Worm (Caenorhabditis elegans) whole organism, young adult: ENCODE measurements around the gene F10E9.3.
"Not testable (repeated sequence)": the region's sequence is repeated elsewhere in the genome, so short reads cannot be mapped to it uniquely, and the experiment has no call there.

Source experiments
- C17E4.6 ChIP-seq: fragments of 200-800 bp; sonication (Bioruptor generic); IDR thresholded peaks from 2 replicates; pipeline ENCODE4 v1.3.6; 2022; ENCODE audit warnings: missing genetic modification reagents, missing genetic modification characterization, missing compliant biosample characterization
- ama-1 ChIP-seq, 3 experiments: fragments of 150-350 bp in 1 of 3; sonication (generic microtip) in 2 of 3; optimal IDR thresholded peaks; 2 replicates each; lab custom pipeline; 2014 to 2018; ENCODE audit warnings: missing biosample characterization in 2 of 3, missing genetic modification characterization in 2 of 3, missing genetic modification reagents in 2 of 3
- cebp-2 ChIP-seq: fragments of 200-800 bp; sonication (Bioruptor generic); IDR thresholded peaks from 2 replicates; pipeline ENCODE4 v1.3.6; 2022; ENCODE audit warnings: missing genetic modification characterization, missing compliant biosample characterization
- him-1 ChIP-seq: sonication (generic microtip); optimal IDR thresholded peaks from 2 replicates; lab custom pipeline; 2016; ENCODE audit warnings: missing genotype, missing genetic modification reagents, missing genetic modification characterization, missing compliant biosample characterization
- lir-1 ChIP-seq: fragments of 200-800 bp; sonication (Bioruptor generic); conservative IDR thresholded peaks from 2 replicates; pipeline ENCODE4 v1.3.6; 2022; ENCODE audit warnings: missing genetic modification reagents, missing genetic modification characterization, missing compliant biosample characterization
- pha-4 ChIP-seq: fragments of 150-350 bp; sonication (generic microtip); optimal IDR thresholded peaks from 2 replicates; lab custom pipeline; 2014; ENCODE audit warnings: missing biosample characterization, missing genetic modification reagents, missing genetic modification characterization
- zfh-2 ChIP-seq: fragments of 200-800 bp; sonication (Bioruptor generic); conservative IDR thresholded peaks from 2 replicates; pipeline ENCODE4 v1.3.6; 2022; ENCODE audit warnings: missing genetic modification reagents, missing genetic modification characterization, missing compliant biosample characterization

DNA sequence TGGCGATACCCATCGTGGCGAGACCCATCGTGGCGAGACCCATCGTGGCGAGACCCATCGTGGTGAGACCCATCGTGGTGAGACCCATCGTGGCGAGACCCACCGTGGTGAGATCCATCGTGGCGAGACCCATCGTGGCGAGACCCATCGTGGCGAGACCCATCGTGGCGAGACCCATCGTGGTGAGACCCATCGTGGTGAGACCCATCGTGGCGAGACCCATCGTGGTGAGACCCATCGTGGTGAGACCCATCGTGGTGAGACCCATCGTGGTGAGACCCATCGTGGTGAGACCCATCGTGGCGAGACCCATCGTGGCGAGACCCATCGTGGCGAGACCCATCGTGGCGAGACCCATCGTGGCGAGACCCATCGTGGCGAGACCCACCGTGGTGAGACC, 24.8 kb downstream of the F10E9.3 start:
- TF ChIP-seq cebp-2; C17E4.6 (GFP tag; lab: Robert Waterston, UW); zfh-2 (GFP tag; lab: Robert Waterston, UW); ama-1 (optimal IDR thresholded peaks at IDR 0.05; lab: Kevin White, UChicago); ama-1 (GFP tag; optimal IDR thresholded peaks at IDR 0.05; lab: Kevin White, UChicago); pha-4 (tag; lab: Kevin White, UChicago); lir-1 (GFP tag; lab: Robert Waterston, UW); him-1 (tag; lab: Kevin White, UChicago): not testable (repeated sequence)
